Fruit fly (Drosophila melanogaster): ENCODE measurements around the gene Tmtc2.

DNA sequence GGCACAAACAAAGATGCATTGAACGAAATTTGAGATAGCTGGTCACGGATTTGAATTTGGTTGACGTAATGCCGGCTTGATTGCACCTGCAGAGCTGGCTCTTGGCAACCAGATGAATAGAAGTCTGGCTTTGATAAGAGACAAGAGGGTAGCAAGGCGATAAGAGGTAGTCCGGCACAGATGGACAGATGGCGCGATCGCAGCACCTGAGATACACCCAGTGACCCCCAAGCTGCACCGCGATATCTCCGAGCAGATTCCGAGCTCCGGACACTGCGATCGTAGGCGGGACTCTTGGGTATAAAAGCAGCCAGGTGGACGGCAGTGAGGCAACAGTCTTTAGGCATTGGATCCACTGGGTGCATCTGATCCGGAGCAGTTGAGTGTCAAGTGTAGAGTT lies 24.3 kb upstream of the Tmtc2 start, which contains the start of gene Lsp1beta:
- TF ChIP-seq Clk (GFP tag; optimal IDR thresholded peaks at IDR 0.05) (no peak), Mnt (GFP tag; optimal IDR thresholded peaks at IDR 0.05) (no peak), toe (GFP tag; optimal IDR thresholded peaks at IDR 0.05) (no peak), CG14711 (tag; optimal IDR thresholded peaks at IDR 0.05) (no peak), ovo (GFP tag; optimal IDR thresholded peaks at IDR 0.05) (no peak)

All from whole organism, adult.